Worm (Caenorhabditis elegans): ENCODE results near the gene gtap-1.
A peak's percentile ranks its signal among the peaks of the same experiment; 100 is the strongest.

The gtap-1 gene

ce11 chrII:5792490-5792889, 40.5 kb downstream of the gtap-1 start, which contains the start of gene K05F1.14:
Gene K05F1.14, minus strand, starts transcription at chrII:5792590.
- no peak for TF ChIP-seq lim-7 (GFP tag; IDR thresholded peaks at IDR 0.05)
- no peak for TF ChIP-seq Y5F2A.4 (GFP tag; optimal IDR thresholded peaks at IDR 0.05)
- TF ChIP-seq tag-97 (GFP tag; IDR thresholded peaks at IDR 0.05) = no peak
- no peak for TF ChIP-seq ces-1 (GFP tag; optimal IDR thresholded peaks at IDR 0.05)
- no peak for TF ChIP-seq lir-3 (tag; optimal IDR thresholded peaks at IDR 0.05)
- no peak for TF ChIP-seq sdz-12 (GFP tag; optimal IDR thresholded peaks at IDR 0.05)
- no peak for TF ChIP-seq hif-1 (tag; optimal IDR thresholded peaks at IDR 0.05)
- TF ChIP-seq F10B5.3 (tag; optimal IDR thresholded peaks at IDR 0.05) = no peak
- TF ChIP-seq madf-9 (GFP tag; conservative IDR thresholded peaks at IDR 0.05) = no peak
- TF ChIP-seq ama-1 (optimal IDR thresholded peaks at IDR 0.05) = no peak
- no peak for TF ChIP-seq zfp-2 (tag; optimal IDR thresholded peaks at IDR 0.05)
- TF ChIP-seq nhr-41 (GFP tag; IDR thresholded peaks at IDR 0.05) = no peak
- no peak for TF ChIP-seq ZK546.5 (tag; optimal IDR thresholded peaks at IDR 0.05)

DNA sequence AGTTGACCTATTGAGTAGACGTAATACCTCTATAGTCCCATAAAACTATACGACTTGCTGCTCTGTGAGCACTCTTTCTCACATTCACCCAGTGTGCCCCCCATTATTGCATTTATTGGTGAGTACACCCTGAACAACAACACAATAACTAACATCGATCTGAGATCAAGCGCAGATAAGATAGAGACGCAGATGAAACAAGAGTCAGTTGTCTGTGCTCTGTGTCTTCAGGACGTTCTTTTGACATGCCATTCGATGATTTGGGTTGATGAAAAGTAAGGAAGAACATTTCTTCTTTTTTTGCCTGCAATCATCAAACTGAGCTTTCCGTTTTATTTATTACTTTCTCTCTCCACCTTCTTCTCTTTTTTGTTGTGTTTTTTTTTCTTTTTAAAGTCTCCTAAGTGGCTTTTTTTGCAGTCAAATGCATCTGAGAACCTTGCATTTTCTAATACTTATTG, 42.7 kb downstream of the gtap-1 start, which contains the start of gene lect-2:
Gene lect-2, plus strand, starts transcription at position 411 of the 461 bp plus-strand sequence.
- TF ChIP-seq mep-1 (tag; optimal IDR thresholded peaks at IDR 0.05) (no peak), T20F7.1 (GFP tag; optimal IDR thresholded peaks at IDR 0.05) (no peak), mxl-2 (GFP tag; conservative IDR thresholded peaks at IDR 0.05) (no peak), nhr-11 (tag; optimal IDR thresholded peaks at IDR 0.05) (peak; percentile 59), dve-1 (tag; optimal IDR thresholded peaks at IDR 0.05; ENCODE audit: insufficient read depth) (no peak), aha-1 (tag) (peak; percentile 81), daf-16 (GFP tag; optimal IDR thresholded peaks at IDR 0.05) (peak in 1 of 2 experiments; percentile 40), daf-16 (tag; optimal IDR thresholded peaks at IDR 0.05) (no peak), F10B5.3 (tag; optimal IDR thresholded peaks at IDR 0.05) (no peak), snpc-1.2 (GFP tag; IDR thresholded peaks at IDR 0.05) (no peak)

DNA sequence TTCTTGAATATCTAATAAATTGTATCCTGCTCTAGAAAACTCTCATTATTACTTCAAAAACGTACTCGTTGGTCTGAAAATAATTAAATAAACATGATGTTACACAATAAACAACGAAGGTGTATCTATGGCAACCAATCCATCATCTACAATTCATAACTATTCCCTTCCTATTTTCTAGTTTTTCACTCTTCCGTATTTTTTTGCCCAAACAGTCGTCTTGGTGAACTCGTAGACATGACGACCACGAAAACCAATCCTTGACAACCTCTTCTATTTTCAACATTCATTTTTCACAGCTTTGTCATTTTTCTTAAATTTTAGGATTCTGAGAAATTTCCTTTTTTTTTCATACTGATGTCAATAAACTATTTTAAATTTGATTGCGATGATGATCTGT, 44.2 kb downstream of the gtap-1 start, which contains the start of gene K05F1.13:
Gene K05F1.13, plus strand, starts transcription at position 301 of the 400 bp plus-strand sequence.
- no peak for TF ChIP-seq arid-1 (GFP tag; conservative IDR thresholded peaks at IDR 0.05)
- TF ChIP-seq daf-16 (GFP tag; optimal IDR thresholded peaks at IDR 0.05) = no peak
- TF ChIP-seq daf-16 (tag; optimal IDR thresholded peaks at IDR 0.05) = no peak
- no peak for TF ChIP-seq egl-43 (GFP tag; IDR thresholded peaks at IDR 0.05)
- TF ChIP-seq nhr-25 (tag; optimal IDR thresholded peaks at IDR 0.05; ENCODE audit: borderline replicate concordance, insufficient read depth) = no peak
- TF ChIP-seq aha-1 (tag) = peak; percentile 74
- TF ChIP-seq ZK337.2 (GFP tag; IDR thresholded peaks at IDR 0.05) = no peak

DNA sequence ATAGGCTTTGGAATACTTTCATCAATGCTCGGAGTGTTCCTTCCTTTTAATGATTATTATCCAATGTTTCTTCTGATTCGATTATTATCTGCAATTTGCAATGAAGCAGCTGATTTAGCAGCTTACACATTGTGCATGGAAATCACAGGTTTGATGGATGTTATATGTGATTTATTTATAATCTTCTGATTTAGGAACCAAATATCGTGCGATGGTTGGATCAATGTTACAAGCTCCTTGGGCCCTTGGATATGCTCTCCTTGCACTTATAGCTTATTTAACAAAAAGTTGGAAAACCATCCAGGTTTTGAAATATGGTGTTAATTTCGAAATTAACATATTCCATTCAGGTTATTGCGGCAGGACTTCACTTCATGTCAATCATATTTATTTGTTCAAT, 47.5 kb downstream of the gtap-1 start:
- TF ChIP-seq madf-5 (GFP tag; IDR thresholded peaks at IDR 0.05) (no peak), ceh-62 (tag; optimal IDR thresholded peaks at IDR 0.05) (no peak), unc-62 (GFP tag; optimal IDR thresholded peaks at IDR 0.05 in 1 of 2) (peak in 1 of 2 experiments; percentile 92), unc-62 (tag; optimal IDR thresholded peaks at IDR 0.05) (no peak), lin-38 (GFP tag; IDR thresholded peaks at IDR 0.05) (no peak), hlh-30 (tag; optimal IDR thresholded peaks at IDR 0.05; ENCODE audit: insufficient read depth) (no peak), saeg-2 (GFP tag; IDR thresholded peaks at IDR 0.05) (no peak), hmg-1.1 (GFP tag; IDR thresholded peaks at IDR 0.05) (no peak), Y48G9A.11 (GFP tag; IDR thresholded peaks at IDR 0.05) (no peak)
